Fruit fly (Drosophila melanogaster): Measurements from ENCODE around the gene CG6845.
A peak's percentile ranks its signal among the peaks of the same experiment; 100 is the strongest.

Gene CG6845

DNA sequence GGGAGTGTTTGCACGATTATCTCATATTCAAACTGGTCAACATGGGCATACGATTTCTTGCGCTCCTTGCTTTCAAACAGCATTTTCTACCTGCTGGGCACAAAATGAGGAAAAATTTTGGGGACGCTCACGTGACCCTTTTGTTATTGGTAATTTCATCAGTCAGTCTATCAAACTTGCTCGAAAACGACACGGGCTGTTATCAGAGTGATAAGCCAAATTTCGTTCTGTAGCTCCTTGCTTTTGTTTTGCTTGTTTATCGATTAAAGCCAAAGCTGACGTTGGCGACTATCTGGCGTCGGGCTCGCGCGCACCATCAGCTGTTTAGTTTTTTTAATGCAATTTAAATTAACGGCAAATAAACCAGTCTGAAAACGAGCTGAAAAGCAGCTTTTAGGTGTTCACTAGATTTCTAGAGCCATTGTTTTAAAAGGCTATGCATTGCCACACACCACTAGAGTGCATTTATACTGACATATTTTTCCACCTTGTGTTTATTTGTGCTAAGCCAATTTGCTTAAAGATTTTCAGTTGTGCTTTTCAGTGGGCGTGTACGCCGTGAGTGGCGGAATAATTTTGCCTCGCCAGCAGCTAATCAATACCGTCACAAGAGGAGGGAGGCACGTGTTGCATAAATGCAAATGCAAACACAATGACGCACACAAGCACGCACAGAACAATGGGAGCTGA lies 9.5 kb upstream of the CG6845 start (continued):
- no peak for TF ChIP-seq Eip74EF (GFP tag; optimal IDR thresholded peaks at IDR 0.05)
- no peak for TF ChIP-seq CG30403 (GFP tag; optimal IDR thresholded peaks at IDR 0.05)
- TF ChIP-seq Hmr (GFP tag; optimal IDR thresholded peaks at IDR 0.05) = no peak
- no peak for TF ChIP-seq CG12299 (tag; optimal IDR thresholded peaks at IDR 0.05)
- TF ChIP-seq CG6765 (GFP tag; optimal IDR thresholded peaks at IDR 0.05) = no peak
- TF ChIP-seq gro (GFP tag; optimal IDR thresholded peaks at IDR 0.05) = no peak
- no peak for TF ChIP-seq danr (GFP tag; IDR thresholded peaks at IDR 0.05)
- no peak for TF ChIP-seq CG2120 (GFP tag; optimal IDR thresholded peaks at IDR 0.05)
- peak; percentile 89 for TF ChIP-seq cwo (GFP tag; optimal IDR thresholded peaks at IDR 0.05)
- no peak for TF ChIP-seq D (optimal IDR thresholded peaks at IDR 0.05)
- peak; percentile 10 for TF ChIP-seq D (GFP tag; optimal IDR thresholded peaks at IDR 0.05)

DNA sequence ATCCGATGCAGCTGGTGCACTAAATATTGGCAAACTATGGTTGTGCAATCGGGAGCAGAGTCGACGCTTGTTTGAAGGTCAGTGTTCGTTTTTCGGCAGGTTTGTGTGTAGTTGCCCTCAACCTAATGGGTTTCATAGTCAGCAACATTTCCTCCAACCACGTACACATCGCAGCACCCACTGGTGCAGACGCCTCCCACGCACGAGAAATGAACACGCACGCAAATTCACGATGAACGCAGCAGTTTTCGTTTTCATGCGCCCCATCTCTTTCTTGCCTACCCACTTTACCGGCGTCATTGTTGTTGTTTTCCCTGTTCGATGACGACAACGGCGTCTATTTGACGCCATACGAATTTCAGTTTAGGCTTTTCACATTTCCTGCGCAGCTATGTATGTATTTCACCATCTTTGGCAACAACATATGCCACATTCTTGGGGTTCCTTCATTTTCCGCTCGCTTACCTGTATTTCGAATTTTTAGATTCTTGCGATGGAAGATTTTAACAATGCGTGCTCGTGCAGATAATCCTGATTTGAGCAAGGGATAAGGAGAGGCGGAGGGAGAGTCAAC lies 8.6 kb upstream of the CG6845 start:
- no peak for TF ChIP-seq CG9932 (GFP tag; IDR thresholded peaks at IDR 0.05)
- no peak for TF ChIP-seq CG13424 (tag; optimal IDR thresholded peaks at IDR 0.05)
- TF ChIP-seq nerfin-1 (tag; optimal IDR thresholded peaks at IDR 0.05) = peak; percentile 10
- peak; percentile 12 for TF ChIP-seq Med (GFP tag)
- TF ChIP-seq chif (GFP tag; optimal IDR thresholded peaks at IDR 0.05) = no peak
- no peak for TF ChIP-seq CG8388 (GFP tag; optimal IDR thresholded peaks at IDR 0.05)
- no peak for TF ChIP-seq amos (GFP tag; IDR thresholded peaks at IDR 0.05; ENCODE audit: partially characterized antibody)
- TF ChIP-seq CG18476 (GFP tag; optimal IDR thresholded peaks at IDR 0.05) = no peak
- no peak for TF ChIP-seq ara (GFP tag; IDR thresholded peaks at IDR 0.05)
- TF ChIP-seq Lhr (GFP tag; optimal IDR thresholded peaks at IDR 0.05) = no peak
- no peak for TF ChIP-seq CG10431 (GFP tag; optimal IDR thresholded peaks at IDR 0.05)
- no peak for TF ChIP-seq CG6654 (GFP tag; optimal IDR thresholded peaks at IDR 0.05)
- TF ChIP-seq CG16863 (GFP tag; optimal IDR thresholded peaks at IDR 0.05) = no peak
- no peak for TF ChIP-seq CG9797 (GFP tag; optimal IDR thresholded peaks at IDR 0.05)
- no peak for TF ChIP-seq CG6683 (GFP tag; optimal IDR thresholded peaks at IDR 0.05)
- peak; percentile 73 for TF ChIP-seq Blimp-1 (GFP tag; optimal IDR thresholded peaks at IDR 0.05)
- no peak for TF ChIP-seq CG30020 (tag; optimal IDR thresholded peaks at IDR 0.05)
- TF ChIP-seq CG1233 (GFP tag; optimal IDR thresholded peaks at IDR 0.05) = no peak
- no peak for TF ChIP-seq Ssrp (tag; optimal IDR thresholded peaks at IDR 0.05)
- no peak for TF ChIP-seq cwo (GFP tag; optimal IDR thresholded peaks at IDR 0.05)
- TF ChIP-seq gro (GFP tag; optimal IDR thresholded peaks at IDR 0.05) = no peak
- no peak for TF ChIP-seq tgo (GFP tag; IDR thresholded peaks at IDR 0.05)
- no peak for TF ChIP-seq CG13624 (GFP tag; optimal IDR thresholded peaks at IDR 0.05)
- no peak for TF ChIP-seq Pdp1 (GFP tag; optimal IDR thresholded peaks at IDR 0.05)
- TF ChIP-seq slbo (GFP tag; IDR thresholded peaks at IDR 0.05) = no peak
- TF ChIP-seq odd (GFP tag; optimal IDR thresholded peaks at IDR 0.05) = no peak
- no peak for TF ChIP-seq dati (GFP tag; IDR thresholded peaks at IDR 0.05)
- TF ChIP-seq danr (GFP tag; IDR thresholded peaks at IDR 0.05) = no peak
- TF ChIP-seq run (tag; optimal IDR thresholded peaks at IDR 0.05) = no peak
- no peak for TF ChIP-seq Eip74EF (GFP tag; optimal IDR thresholded peaks at IDR 0.05)
- TF ChIP-seq CG2199 (GFP tag; IDR thresholded peaks at IDR 0.05) = 0 out of 3 replicates have a peak, but pooled peaks have one; percentile 15
- peak; percentile 46 for TF ChIP-seq D (optimal IDR thresholded peaks at IDR 0.05)
- no peak for TF ChIP-seq D (GFP tag; optimal IDR thresholded peaks at IDR 0.05)
- no peak for TF ChIP-seq Ravus (GFP tag; IDR thresholded peaks at IDR 0.05)
- TF ChIP-seq Neu2 (GFP tag; optimal IDR thresholded peaks at IDR 0.05; ENCODE audit: borderline replicate concordance) = no peak
- no peak for TF ChIP-seq eyg (GFP tag; optimal IDR thresholded peaks at IDR 0.05)
- no peak for TF ChIP-seq CG16813 (GFP tag; IDR thresholded peaks at IDR 0.05; ENCODE audit: partially characterized antibody)
- TF ChIP-seq unc-4 (GFP tag; IDR thresholded peaks at IDR 0.05; ENCODE audit: partially characterized antibody) = no peak
- TF ChIP-seq scrt (GFP tag; optimal IDR thresholded peaks at IDR 0.05) = no peak
- TF ChIP-seq CG3995 (GFP tag; optimal IDR thresholded peaks at IDR 0.05) = no peak
- TF ChIP-seq chinmo (GFP tag; IDR thresholded peaks at IDR 0.05; ENCODE audit: partially characterized antibody) = peak; percentile 70; the same call in 1 of the 4 replicates

Data from whole organism, embryonic.